Worm (Caenorhabditis elegans): ENCODE data around the gene fbxa-37.
A peak's percentile ranks its signal among the peaks of the same experiment; 100 is the strongest.
"Not testable (repeated sequence)": the region's sequence is repeated elsewhere in the genome, so short reads cannot be mapped to it uniquely, and the experiment has no call there.

Gene fbxa-37

DNA sequence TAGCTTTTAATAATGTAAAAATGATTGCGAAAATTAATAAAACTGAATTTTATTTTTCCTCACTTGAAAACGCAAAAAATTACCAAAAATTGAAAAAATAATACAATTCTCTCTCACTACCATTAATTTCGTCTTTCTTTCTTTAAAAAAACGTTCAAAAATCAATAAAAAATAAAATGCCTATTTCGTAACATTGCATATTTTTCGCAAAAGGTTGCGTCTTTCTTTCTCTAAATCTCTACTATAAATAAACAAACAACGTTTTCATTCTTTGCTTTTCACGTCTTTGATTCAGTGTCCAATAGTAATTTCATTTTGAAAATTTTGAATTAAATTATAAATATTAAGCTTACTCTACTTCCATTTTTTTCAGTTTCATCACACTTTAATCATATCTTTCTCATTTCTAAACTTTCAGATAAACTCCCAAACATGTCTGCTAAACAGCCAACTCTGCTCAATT lies at the start of gene fbxa-37:
Gene fbxa-37, plus strand, starts transcription at position 413 of the 463 bp plus-strand sequence.
- no peak for TF ChIP-seq nhr-76 (tag; optimal IDR thresholded peaks at IDR 0.05)
- TF ChIP-seq ces-1 (GFP tag; optimal IDR thresholded peaks at IDR 0.05): no peak
- TF ChIP-seq sem-2 (GFP tag; optimal IDR thresholded peaks at IDR 0.05): no peak

ce11 chrIII:1238704-1239103 lies 46.1 kb upstream of the fbxa-37 start, which contains the start of gene fbxa-61:
fbxa-61 (plus strand) TSS chrIII:1239048.
- TF ChIP-seq elt-1 (tag; optimal IDR thresholded peaks at IDR 0.05; ENCODE audit: borderline replicate concordance, insufficient read depth) (peak; percentile 55), mls-2 (tag; optimal IDR thresholded peaks at IDR 0.05) (no peak), nhr-76 (tag; optimal IDR thresholded peaks at IDR 0.05) (no peak), sem-2 (GFP tag; optimal IDR thresholded peaks at IDR 0.05) (no peak)

DNA sequence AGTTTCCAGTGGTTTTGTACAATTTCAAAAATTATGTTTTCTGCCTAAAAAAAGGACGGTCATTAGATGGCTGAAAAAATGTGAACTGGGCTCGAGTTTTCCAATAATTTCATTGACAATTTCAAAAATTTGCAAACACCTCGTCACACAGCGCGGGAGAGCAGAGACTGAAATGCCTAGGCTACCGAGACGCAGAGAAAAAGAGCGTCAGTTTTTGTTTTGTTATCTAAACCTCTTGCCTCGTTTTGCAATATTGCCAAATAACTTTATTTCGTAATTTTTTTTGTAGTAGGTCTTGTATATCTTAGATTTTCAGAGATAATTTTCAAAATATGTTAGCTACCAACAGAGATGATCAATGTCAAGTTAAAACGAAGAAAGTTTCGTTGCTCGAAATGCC lies 41.6 kb upstream of the fbxa-37 start, which contains the start of gene fbxa-63:
Gene fbxa-63, plus strand, starts transcription at position 310 of the 400 bp plus-strand sequence.
- TF ChIP-seq sptf-1 (tag; optimal IDR thresholded peaks at IDR 0.05) (no peak), ces-1 (GFP tag; optimal IDR thresholded peaks at IDR 0.05) (peak; percentile 11)

ce11 chrIII:1248335-1248734 lies 36.5 kb upstream of the fbxa-37 start:
- TF ChIP-seq elt-3 (tag; optimal IDR thresholded peaks at IDR 0.05): no peak
- TF ChIP-seq cnd-1 (tag; optimal IDR thresholded peaks at IDR 0.05): no peak
- TF ChIP-seq unc-62 (GFP tag; optimal IDR thresholded peaks at IDR 0.05): no peak
- TF ChIP-seq lsy-2 (tag; optimal IDR thresholded peaks at IDR 0.05): no peak
- no peak for TF ChIP-seq ham-2 (GFP tag; optimal IDR thresholded peaks at IDR 0.05)
- TF ChIP-seq hlh-1 (tag; optimal IDR thresholded peaks at IDR 0.05): no peak
- TF ChIP-seq snpc-4 (tag; optimal IDR thresholded peaks at IDR 0.05): no peak
- TF ChIP-seq nhr-237 (tag; optimal IDR thresholded peaks at IDR 0.05): no peak
- TF ChIP-seq nhr-76 (tag; optimal IDR thresholded peaks at IDR 0.05): no peak
- no peak for TF ChIP-seq unc-120 (tag; optimal IDR thresholded peaks at IDR 0.05; ENCODE audit: poor library complexity, severe bottlenecking)
- no peak for TF ChIP-seq mep-1 (tag; optimal IDR thresholded peaks at IDR 0.05)
- no peak for TF ChIP-seq nhr-12 (tag; optimal IDR thresholded peaks at IDR 0.05)
- no peak for TF ChIP-seq mab-5 (tag; optimal IDR thresholded peaks at IDR 0.05)

ce11 chrIII:1249111-1249583 lies 35.6 kb upstream of the fbxa-37 start, which contains the start of the genes fbxa-76 and fbxa-77:
fbxa-76 (minus strand) TSS chrIII:1249161.
fbxa-77 (plus strand) TSS chrIII:1249475.
- TF ChIP-seq ceh-83 (GFP tag; optimal IDR thresholded peaks at IDR 0.05) (no peak), lin-13 (tag; optimal IDR thresholded peaks at IDR 0.05) (no peak), unc-62 (GFP tag; optimal IDR thresholded peaks at IDR 0.05) (no peak), flh-1 (GFP tag; optimal IDR thresholded peaks at IDR 0.05) (no peak), lin-32 (GFP tag; optimal IDR thresholded peaks at IDR 0.05) (no peak), cnd-1 (tag; optimal IDR thresholded peaks at IDR 0.05) (no peak), mls-2 (tag; optimal IDR thresholded peaks at IDR 0.05) (no peak), unc-39 (tag; optimal IDR thresholded peaks at IDR 0.05) (no peak), mep-1 (tag; optimal IDR thresholded peaks at IDR 0.05) (no peak), sem-2 (GFP tag; optimal IDR thresholded peaks at IDR 0.05) (no peak), drap-1 (GFP tag; optimal IDR thresholded peaks at IDR 0.05) (no peak)

ce11 chrIII:1256519-1256918 lies 28.3 kb upstream of the fbxa-37 start, which contains the start of gene fbxa-208:
fbxa-208 (plus strand) TSS chrIII:1256819.
- not testable (repeated sequence) for TF ChIP-seq elt-3 (tag; optimal IDR thresholded peaks at IDR 0.05); tbx-8 (GFP tag; optimal IDR thresholded peaks at IDR 0.05); elt-1 (tag; optimal IDR thresholded peaks at IDR 0.05; ENCODE audit: borderline replicate concordance, insufficient read depth)

DNA sequence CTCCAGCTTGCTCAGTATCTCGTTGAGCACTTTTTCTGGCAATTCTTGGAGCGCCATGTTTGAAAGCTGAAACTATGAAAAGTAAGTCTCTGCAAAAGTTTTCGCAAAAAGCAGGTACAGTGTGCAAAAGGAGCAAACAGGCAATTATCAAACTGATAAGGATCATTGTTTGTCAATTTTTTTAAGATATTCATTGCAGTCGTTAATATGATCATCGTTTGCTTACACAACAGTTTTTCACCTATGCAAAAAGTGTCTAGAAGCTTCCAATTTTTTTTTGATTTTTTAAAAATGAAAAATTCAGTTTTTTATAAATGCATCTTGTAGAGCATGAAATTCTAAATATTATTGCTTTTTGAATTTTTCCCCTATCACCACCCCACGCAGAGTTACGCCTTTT lies 26.4 kb upstream of the fbxa-37 start, which contains the start of gene fbxa-78:
Gene fbxa-78, minus strand, starts transcription at position 101 of the 400 bp plus-strand sequence.
- TF ChIP-seq elt-3, M03D4.4, ztf-11 (tag; optimal IDR thresholded peaks at IDR 0.05): not testable (repeated sequence)

All from whole organism, mixed stage, embryonic.